Fruit fly (Drosophila melanogaster): Measurements from ENCODE around the gene mld.
A peak's percentile ranks its signal among the peaks of the same experiment; 100 is the strongest.

The mld gene

DNA sequence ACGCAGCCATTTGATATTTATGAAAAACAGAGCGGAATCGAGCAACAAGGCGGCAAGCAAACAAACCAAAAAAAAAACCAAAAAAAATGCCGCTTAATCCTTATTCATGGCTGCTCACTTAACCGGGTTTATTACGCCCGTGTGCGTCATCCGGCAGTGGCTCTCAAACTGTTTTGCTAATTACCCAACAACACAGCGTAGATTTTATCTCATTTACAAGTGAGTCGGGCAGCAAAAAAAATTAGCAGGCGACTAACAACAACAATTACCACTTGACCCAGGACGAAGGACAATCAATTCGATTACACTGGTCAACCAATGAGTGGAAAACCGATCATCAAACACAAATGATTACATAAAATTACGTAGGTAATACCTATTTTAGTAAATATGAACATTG lies 37.2 kb upstream of the mld start:
- no peak for TF ChIP-seq CG3919 (GFP tag; optimal IDR thresholded peaks at IDR 0.05)
- no peak for TF ChIP-seq acj6 (GFP tag; optimal IDR thresholded peaks at IDR 0.05)
- TF ChIP-seq CG6276 (GFP tag; optimal IDR thresholded peaks at IDR 0.05): no peak
- no peak for TF ChIP-seq CG8119 (GFP tag; IDR thresholded peaks at IDR 0.05)
- TF ChIP-seq CG11762 (GFP tag; optimal IDR thresholded peaks at IDR 0.05; ENCODE audit: insufficient read depth): no peak
- TF ChIP-seq achi (GFP tag; optimal IDR thresholded peaks at IDR 0.05): no peak
- TF ChIP-seq Blimp-1 (GFP tag; optimal IDR thresholded peaks at IDR 0.05): no peak
- TF ChIP-seq Eip75B (GFP tag; optimal IDR thresholded peaks at IDR 0.05): no peak
- no peak for TF ChIP-seq esn (GFP tag; optimal IDR thresholded peaks at IDR 0.05)
- TF ChIP-seq CG7368 (GFP tag; optimal IDR thresholded peaks at IDR 0.05): no peak
- TF ChIP-seq CG8319 (GFP tag; optimal IDR thresholded peaks at IDR 0.05): no peak
- TF ChIP-seq CG10631 (GFP tag; optimal IDR thresholded peaks at IDR 0.05): no peak
- TF ChIP-seq cyc (GFP tag; optimal IDR thresholded peaks at IDR 0.05): no peak
- no peak for TF ChIP-seq CG9139 (GFP tag; optimal IDR thresholded peaks at IDR 0.05)
- no peak for TF ChIP-seq CG15336 (GFP tag; IDR thresholded peaks at IDR 0.05)
- no peak for TF ChIP-seq CG4318 (GFP tag; optimal IDR thresholded peaks at IDR 0.05)
- no peak for TF ChIP-seq salr (GFP tag; optimal IDR thresholded peaks at IDR 0.05)
- TF ChIP-seq CG6808 (GFP tag; optimal IDR thresholded peaks at IDR 0.05): no peak
- no peak for TF ChIP-seq CG16779 (tag; optimal IDR thresholded peaks at IDR 0.05)

DNA sequence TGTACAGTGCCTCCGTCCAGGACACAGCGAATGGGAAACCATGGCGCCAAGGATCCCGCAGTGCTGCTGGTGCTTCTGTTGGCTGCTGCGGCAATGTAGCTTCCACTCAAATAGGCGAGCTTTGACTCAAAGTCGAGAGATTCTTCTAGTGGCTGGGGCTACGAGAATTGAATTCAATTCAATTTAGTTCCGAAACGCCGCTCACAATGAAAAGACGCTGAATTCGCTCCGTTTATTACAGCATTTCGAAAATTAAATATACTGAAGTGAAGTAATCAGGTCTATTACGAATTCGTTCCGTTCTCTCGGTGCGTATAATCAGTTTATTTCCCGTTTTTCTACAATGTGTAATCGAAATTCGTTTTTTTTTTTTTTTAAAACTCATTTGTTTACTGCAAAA lies 36.6 kb upstream of the mld start:
- TF ChIP-seq cyc (GFP tag; optimal IDR thresholded peaks at IDR 0.05) (no peak), ss (GFP tag; optimal IDR thresholded peaks at IDR 0.05) (peak in 1 of 2 experiments; percentile 17), vri (GFP tag; optimal IDR thresholded peaks at IDR 0.05) (peak; percentile 48), Eip78C (GFP tag) (peak; percentile 1)

DNA sequence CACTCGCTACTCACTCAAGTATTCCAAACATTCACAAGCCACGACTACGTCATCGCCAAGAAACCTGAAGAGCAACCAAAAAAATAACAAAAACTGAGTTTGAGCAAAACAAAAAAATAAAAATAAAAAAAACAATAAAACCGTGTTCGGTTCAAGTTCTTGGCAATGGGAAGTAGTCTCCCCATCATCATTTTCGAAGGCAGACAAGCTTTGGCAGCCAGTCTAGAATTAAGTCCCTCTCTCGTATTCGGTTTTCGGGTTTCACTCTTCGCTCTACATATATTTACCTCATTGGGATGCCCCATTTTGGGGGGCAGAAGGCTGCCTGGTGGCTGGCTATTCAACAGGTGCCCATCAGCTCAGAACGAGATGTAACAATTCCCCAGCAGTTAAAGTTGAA lies 35.6 kb upstream of the mld start:
- no peak; the same call in 2 of the 3 replicates for TF ChIP-seq eg (GFP tag; IDR thresholded peaks at IDR 0.05)
- no peak for TF ChIP-seq CG4318 (GFP tag; optimal IDR thresholded peaks at IDR 0.05)
- peak; percentile 58 for TF ChIP-seq CG6854 (GFP tag; optimal IDR thresholded peaks at IDR 0.05)
- TF ChIP-seq CG6276 (GFP tag; optimal IDR thresholded peaks at IDR 0.05): no peak
- no peak for TF ChIP-seq Smox (GFP tag; optimal IDR thresholded peaks at IDR 0.05)
- no peak for TF ChIP-seq CG31627 (GFP tag; optimal IDR thresholded peaks at IDR 0.05)
- TF ChIP-seq CG11762 (GFP tag; optimal IDR thresholded peaks at IDR 0.05; ENCODE audit: insufficient read depth): no peak
- peak; percentile 97 to 99 for TF ChIP-seq ss (GFP tag; optimal IDR thresholded peaks at IDR 0.05)
- peak; percentile 17 for TF ChIP-seq OdsH (GFP tag; optimal IDR thresholded peaks at IDR 0.05)
- peak; percentile 32 for TF ChIP-seq CG8632 (GFP tag; optimal IDR thresholded peaks at IDR 0.05)
- TF ChIP-seq CG1621 (tag; optimal IDR thresholded peaks at IDR 0.05): peak; percentile 77
- no peak for TF ChIP-seq acj6 (GFP tag; optimal IDR thresholded peaks at IDR 0.05)
- TF ChIP-seq svp (GFP tag): no peak
- TF ChIP-seq spab (GFP tag; optimal IDR thresholded peaks at IDR 0.05): peak; percentile 83
- peak; percentile 4 for TF ChIP-seq achi (GFP tag; optimal IDR thresholded peaks at IDR 0.05)
- no peak for TF ChIP-seq Sox14 (GFP tag; optimal IDR thresholded peaks at IDR 0.05)
- TF ChIP-seq CG16779 (tag; optimal IDR thresholded peaks at IDR 0.05): no peak
- TF ChIP-seq fkh (GFP tag; optimal IDR thresholded peaks at IDR 0.05): no peak
- TF ChIP-seq topi (GFP tag; optimal IDR thresholded peaks at IDR 0.05): no peak
- TF ChIP-seq Eip75B (GFP tag; optimal IDR thresholded peaks at IDR 0.05): peak; percentile 9
- no peak for TF ChIP-seq CG11294 (GFP tag; IDR thresholded peaks at IDR 0.05)
- TF ChIP-seq CG11902 (GFP tag; optimal IDR thresholded peaks at IDR 0.05): no peak
- TF ChIP-seq Hr4 (GFP tag; optimal IDR thresholded peaks at IDR 0.05): no peak
- TF ChIP-seq vri (GFP tag; optimal IDR thresholded peaks at IDR 0.05): peak; percentile 29
- no peak for TF ChIP-seq salr (GFP tag; optimal IDR thresholded peaks at IDR 0.05)
- no peak for TF ChIP-seq Blimp-1 (GFP tag; optimal IDR thresholded peaks at IDR 0.05)
- TF ChIP-seq CG8319 (GFP tag; optimal IDR thresholded peaks at IDR 0.05): no peak
- no peak for TF ChIP-seq CG6792 (GFP tag; optimal IDR thresholded peaks at IDR 0.05)
- no peak for TF ChIP-seq Met (GFP tag; optimal IDR thresholded peaks at IDR 0.05)
- peak; percentile 27 for TF ChIP-seq pdm3 (GFP tag; optimal IDR thresholded peaks at IDR 0.05)
- no peak for TF ChIP-seq Sox102F (GFP tag; optimal IDR thresholded peaks at IDR 0.05)
- peak; percentile 80 for TF ChIP-seq Eip78C (GFP tag)
- TF ChIP-seq CG10631 (GFP tag; optimal IDR thresholded peaks at IDR 0.05): no peak
- TF ChIP-seq CG9139 (GFP tag; optimal IDR thresholded peaks at IDR 0.05): peak; percentile 97
- TF ChIP-seq Sox15 (GFP tag; optimal IDR thresholded peaks at IDR 0.05): no peak
- peak; percentile 16; the same call in 1 of the 2 replicates for TF ChIP-seq CG15336 (GFP tag; IDR thresholded peaks at IDR 0.05)
- no peak for TF ChIP-seq Hr39 (GFP tag; optimal IDR thresholded peaks at IDR 0.05)
- TF ChIP-seq CG6808 (GFP tag; optimal IDR thresholded peaks at IDR 0.05): peak; percentile 92
- TF ChIP-seq lz (GFP tag; optimal IDR thresholded peaks at IDR 0.05): no peak
- no peak for TF ChIP-seq esn (GFP tag; optimal IDR thresholded peaks at IDR 0.05)
- no peak for TF ChIP-seq fd85E (GFP tag; optimal IDR thresholded peaks at IDR 0.05)
- TF ChIP-seq CG3032 (tag; optimal IDR thresholded peaks at IDR 0.05): peak; percentile 61

Measured in whole organism, prepupa.